Fruit fly (Drosophila melanogaster) whole organism, larva: ENCODE results near the gene CG3632.
A peak's percentile ranks its signal among the peaks of the same experiment; 100 is the strongest.

Source experiments
- noc ChIP-seq: fragments of 200-800 bp; sonication (Bioruptor generic); optimal IDR thresholded peaks from 3 replicates; lab custom pipeline; 2019; ENCODE audit warnings: missing biosample characterization, mild to moderate bottlenecking, missing genetic modification characterization, moderate library complexity

The CG3632 gene

dm6 chrX:16330659-16331058 is 34.2 kb downstream of the CG3632 start, which contains the start of gene CG9919:
Gene CG9919, minus strand, starts transcription at chrX:16330759.
- TF ChIP-seq noc (tag; lab: Kevin White, UChicago) = no peak

dm6 chrX:16331562-16332233 is 35.2 kb downstream of the CG3632 start:
- no peak for TF ChIP-seq noc (tag; lab: Kevin White, UChicago)

dm6 chrX:16332615-16333288 is 36.3 kb downstream of the CG3632 start:
- peak; percentile 98 for TF ChIP-seq noc (tag; lab: Kevin White, UChicago)

- no peak for TF ChIP-seq noc (tag; lab: Kevin White, UChicago)
Observed at dm6 chrX:16333434-16334141, 37.1 kb downstream of the CG3632 start, which contains the start of the genes CG9921 and Dsp1. Gene CG9921, minus strand, starts transcription at chrX:16333600. Gene Dsp1, plus strand, starts transcription at chrX:16333612.

- TF ChIP-seq noc (tag; lab: Kevin White, UChicago) = no peak
Observed at dm6 chrX:16334251-16334860, 37.9 kb downstream of the CG3632 start.

dm6 chrX:16335107-16335642 is 38.7 kb downstream of the CG3632 start:
- peak; percentile 69 for TF ChIP-seq noc (tag; lab: Kevin White, UChicago)

- TF ChIP-seq noc (tag; lab: Kevin White, UChicago) = no peak
Observed at dm6 chrX:16350062-16350461, 53.6 kb downstream of the CG3632 start, which contains the start of gene sl. Gene sl, plus strand, starts transcription at chrX:16350315.
